Fruit fly (Drosophila melanogaster): Measurements from ENCODE around the gene GluRIIA.

GluRIIA gene

DNA sequence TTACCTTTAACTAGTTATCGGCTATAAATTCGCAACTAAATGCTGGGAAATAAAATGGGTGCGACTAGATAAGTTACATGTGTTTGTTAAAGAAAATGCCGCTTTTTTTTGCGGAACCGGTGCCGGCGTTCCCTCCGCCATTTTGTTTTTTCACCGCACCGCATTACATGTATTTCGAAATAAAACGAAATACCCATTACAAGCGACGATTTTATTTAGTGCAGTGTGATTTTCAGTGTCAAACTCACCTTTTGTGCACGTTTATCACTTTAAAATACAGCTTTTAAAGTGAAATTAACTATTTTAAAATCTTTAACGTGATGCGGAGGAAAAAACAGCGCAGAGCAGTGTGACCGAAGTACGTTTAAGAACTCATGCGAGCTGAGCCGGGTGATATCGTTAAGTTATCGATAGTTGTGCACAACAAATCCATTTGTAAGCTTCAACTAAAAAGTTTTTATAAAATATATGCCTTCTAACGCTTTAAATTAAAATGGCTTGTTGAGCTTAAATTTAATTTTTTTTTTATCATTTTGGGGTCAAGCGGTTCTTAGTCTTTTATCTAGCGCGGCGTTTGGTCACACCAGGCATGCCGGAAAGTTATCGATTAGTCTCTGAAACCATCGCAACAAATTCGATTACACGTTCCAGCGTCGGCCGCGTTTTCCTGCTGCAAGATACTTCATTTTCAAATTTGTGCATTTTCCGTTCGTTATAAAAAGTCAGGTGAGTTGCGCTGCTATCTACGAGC lies 12.8 kb upstream of the GluRIIA start, which contains the start of the genes Hel25E and Lam (continued):
- peak; percentile 63 for TF ChIP-seq CG12391 (tag; optimal IDR thresholded peaks at IDR 0.05)
- peak; percentile 88 for TF ChIP-seq CG16813 (GFP tag; IDR thresholded peaks at IDR 0.05; ENCODE audit: partially characterized antibody)
- TF ChIP-seq danr (GFP tag; IDR thresholded peaks at IDR 0.05) = no peak
- TF ChIP-seq lola (GFP tag; optimal IDR thresholded peaks at IDR 0.05) = peak in 1 of 3 experiments; percentile 24
- peak; percentile 35; the same call in 1 of the 2 replicates for TF ChIP-seq CG9932 (GFP tag; IDR thresholded peaks at IDR 0.05)
- TF ChIP-seq Lim3 (GFP tag; IDR thresholded peaks at IDR 0.05) = no peak
- TF ChIP-seq Hr51 (GFP tag; optimal IDR thresholded peaks at IDR 0.05) = no peak
- peak; percentile 16 for TF ChIP-seq dm (GFP tag; optimal IDR thresholded peaks at IDR 0.05)
- peak; percentile 69 for TF ChIP-seq CG3847 (GFP tag; IDR thresholded peaks at IDR 0.05)
- TF ChIP-seq tgo (GFP tag; IDR thresholded peaks at IDR 0.05) = no peak
- peak; percentile 60 for TF ChIP-seq NC2β (GFP tag; optimal IDR thresholded peaks at IDR 0.05)
- TF ChIP-seq dan (GFP tag; IDR thresholded peaks at IDR 0.05) = no peak
- TF ChIP-seq dmrt11E (tag; optimal IDR thresholded peaks at IDR 0.05) = no peak
- TF ChIP-seq CG12659 (GFP tag; optimal IDR thresholded peaks at IDR 0.05) = peak; percentile 61
- TF ChIP-seq row (GFP tag; IDR thresholded peaks at IDR 0.05) = peak; percentile 71
- peak; percentile 85 for TF ChIP-seq zen2 (GFP tag; IDR thresholded peaks at IDR 0.05; ENCODE audit: partially characterized antibody)
- peak; percentile 3 for TF ChIP-seq CoRest (tag; optimal IDR thresholded peaks at IDR 0.05)
- TF ChIP-seq CG7963 (GFP tag; IDR thresholded peaks at IDR 0.05; ENCODE audit: partially characterized antibody) = peak; percentile 54; the same call in 2 of the 3 replicates
- TF ChIP-seq Hsf (GFP tag; optimal IDR thresholded peaks at IDR 0.05) = no peak
- no peak for TF ChIP-seq odd (GFP tag; optimal IDR thresholded peaks at IDR 0.05)
- no peak for TF ChIP-seq CG6272 (GFP tag; IDR thresholded peaks at IDR 0.05)
- TF ChIP-seq CG7987 (GFP tag; optimal IDR thresholded peaks at IDR 0.05) = no peak
- TF ChIP-seq Ets65A (GFP tag) = peak; percentile 80
- peak; percentile 89 for TF ChIP-seq CG2116 (GFP tag; optimal IDR thresholded peaks at IDR 0.05)
- peak; percentile 71 for TF ChIP-seq stwl (tag; optimal IDR thresholded peaks at IDR 0.05)
- TF ChIP-seq CG15514 (GFP tag; optimal IDR thresholded peaks at IDR 0.05) = peak; percentile 73
- no peak for TF ChIP-seq z (GFP tag; IDR thresholded peaks at IDR 0.05)
- peak; percentile 94 for TF ChIP-seq CG17359 (tag; optimal IDR thresholded peaks at IDR 0.05)
- no peak for TF ChIP-seq ssp (GFP tag; IDR thresholded peaks at IDR 0.05)
- peak; percentile 29 for TF ChIP-seq CG2120 (GFP tag; optimal IDR thresholded peaks at IDR 0.05)
- TF ChIP-seq Opbp (GFP tag; IDR thresholded peaks at IDR 0.05; ENCODE audit: partially characterized antibody) = peak; percentile 76
- peak; percentile 86 for TF ChIP-seq CG34224 (GFP tag; IDR thresholded peaks at IDR 0.05; ENCODE audit: partially characterized antibody)
- peak; percentile 81 for TF ChIP-seq inv (GFP tag; IDR thresholded peaks at IDR 0.05; ENCODE audit: partially characterized antibody)
- peak; percentile 87 for TF ChIP-seq CG2129 (GFP tag; IDR thresholded peaks at IDR 0.05; ENCODE audit: partially characterized antibody)
- peak; percentile 27 for TF ChIP-seq lilli (GFP tag; optimal IDR thresholded peaks at IDR 0.05)
- no peak for TF ChIP-seq Dip3 (GFP tag; optimal IDR thresholded peaks at IDR 0.05)
- TF ChIP-seq Sin3A (optimal IDR thresholded peaks at IDR 0.05) = peak; percentile 98
- TF ChIP-seq CG3995 (GFP tag; optimal IDR thresholded peaks at IDR 0.05) = peak; percentile 49
- no peak for TF ChIP-seq zf30C (GFP tag; optimal IDR thresholded peaks at IDR 0.05)
- TF ChIP-seq Kr (GFP tag; optimal IDR thresholded peaks at IDR 0.05) = no peak
- peak; percentile 81 for TF ChIP-seq HLH4C (GFP tag; IDR thresholded peaks at IDR 0.05; ENCODE audit: partially characterized antibody)
- TF ChIP-seq maf-S (GFP tag; optimal IDR thresholded peaks at IDR 0.05) = peak; percentile 16
- no peak for TF ChIP-seq CG17568 (GFP tag; optimal IDR thresholded peaks at IDR 0.05)
- peak; percentile 5 to 7 for TF ChIP-seq Pdp1 (GFP tag; optimal IDR thresholded peaks at IDR 0.05)
- peak; percentile 81 for TF ChIP-seq trem (tag; optimal IDR thresholded peaks at IDR 0.05)
- peak; percentile 9 for TF ChIP-seq CG12104 (GFP tag; optimal IDR thresholded peaks at IDR 0.05)
- peak; percentile 42 for TF ChIP-seq Mad (GFP tag; optimal IDR thresholded peaks at IDR 0.05)
- TF ChIP-seq CG9609 (GFP tag; optimal IDR thresholded peaks at IDR 0.05) = peak; percentile 22
